Fruit fly (Drosophila melanogaster) Kc167 (cell line): ENCODE data around the gene CG45067.

ENCODE experiments used
- psq ChIP-seq: fragments of >200 bp; optimal IDR thresholded peaks from 2 replicates; lab custom pipeline; 2017; ENCODE audit warnings: missing external identifiers
- ttk ChIP-seq: sonication (Bioruptor generic); optimal IDR thresholded peaks from 2 replicates; lab custom pipeline; 2017; ENCODE audit warnings: missing external identifiers

- TF ChIP-seq psq (lab: Kevin White, UChicago) (no peak), ttk (lab: Kevin White, UChicago) (no peak)
Observed at dm6 chr3L:3083329-3084083, 30.8 kb downstream of the CG45067 start.
